Worm (Caenorhabditis elegans) whole organism, young adult: ENCODE measurements around the gene ugt-52.
A peak's percentile ranks its signal among the peaks of the same experiment; 100 is the strongest.

Experiments used
- B0019.2 ChIP-seq: fragments of 200-800 bp; sonication (Bioruptor generic); conservative IDR thresholded peaks from 2 replicates; pipeline ENCODE4 v1.3.6; 2022; ENCODE audit warnings: missing genetic modification reagents, missing genetic modification characterization, missing compliant biosample characterization
- C17E4.6 ChIP-seq: fragments of 200-800 bp; sonication (Bioruptor generic); IDR thresholded peaks from 2 replicates; pipeline ENCODE4 v1.3.6; 2022; ENCODE audit warnings: missing genetic modification reagents, missing genetic modification characterization, missing compliant biosample characterization
- D2030.7 ChIP-seq: fragments of 200-800 bp; sonication (Bioruptor generic); IDR thresholded peaks from 2 replicates; pipeline ENCODE4 v1.3.6; 2022; ENCODE audit warnings: missing genetic modification reagents, missing genetic modification characterization, missing compliant biosample characterization
- F10E7.11 ChIP-seq: sonication (generic microtip); optimal IDR thresholded peaks from 2 replicates; lab custom pipeline; 2017; ENCODE audit warnings: mild to moderate bottlenecking, missing genetic modification characterization, moderate library complexity, missing compliant biosample characterization
- F33H1.4 ChIP-seq: fragments of 200-800 bp; sonication (Bioruptor generic); IDR thresholded peaks from 2 replicates; pipeline ENCODE4 v1.3.6; 2022; ENCODE audit warnings: missing genetic modification reagents, missing genetic modification characterization, missing compliant biosample characterization
- F37B4.10 ChIP-seq: fragments of 200-800 bp; sonication (Bioruptor generic); IDR thresholded peaks from 2 replicates; pipeline ENCODE4 v1.3.6; 2022; ENCODE audit warnings: missing genetic modification characterization, missing compliant biosample characterization
- F49E8.2 ChIP-seq: sonication (generic microtip); optimal IDR thresholded peaks from 3 replicates; lab custom pipeline; 2017; ENCODE audit warnings: missing genetic modification characterization, mild to moderate bottlenecking, missing compliant biosample characterization, antibody characterized with exemption, moderate library complexity; ENCODE audit not compliant: insufficient read depth
- F52B5.7 ChIP-seq: sonication (generic microtip); optimal IDR thresholded peaks from 2 replicates; lab custom pipeline; 2016; ENCODE audit warnings: mild to moderate bottlenecking, missing genetic modification characterization, missing compliant biosample characterization
- akir-1 ChIP-seq: fragments of 200-800 bp; sonication (Bioruptor generic); optimal IDR thresholded peaks from 2 replicates; lab custom pipeline; 2018; ENCODE audit warnings: mild to moderate bottlenecking, missing genetic modification characterization, moderate library complexity, missing compliant biosample characterization
- atf-7 ChIP-seq: sonication (generic microtip); optimal IDR thresholded peaks from 2 replicates; lab custom pipeline; 2017; ENCODE audit warnings: mild to moderate bottlenecking, missing genetic modification characterization, missing compliant biosample characterization
- cebp-1 ChIP-seq, 2 experiments: fragments of 200-800 bp in 1 of 2; sonication (Bioruptor generic) in 1 of 2; sonication (generic microtip) in 1 of 2; IDR thresholded peaks in 1 of 2; optimal IDR thresholded peaks in 1 of 2; 2 replicates each; pipeline versions ENCODE4 v1.3.6 to Lab custom; 2017 to 2022; ENCODE audit warnings: missing compliant biosample characterization in 2 of 2, missing genetic modification characterization in 2 of 2, mild to moderate bottlenecking in 1 of 2, missing genetic modification reagents in 1 of 2, moderate library complexity in 1 of 2
- cebp-2 ChIP-seq: fragments of 200-800 bp; sonication (Bioruptor generic); IDR thresholded peaks from 2 replicates; pipeline ENCODE4 v1.3.6; 2022; ENCODE audit warnings: missing genetic modification characterization, missing compliant biosample characterization
- ceh-27 ChIP-seq: fragments of 200-800 bp; sonication (Bioruptor generic); optimal IDR thresholded peaks from 2 replicates; lab custom pipeline; 2018; ENCODE audit warnings: mild to moderate bottlenecking, missing genetic modification characterization, moderate library complexity, missing compliant biosample characterization
- dox-1 ChIP-seq: fragments of 200-800 bp; sonication (Bioruptor generic); IDR thresholded peaks from 2 replicates; pipeline ENCODE4 v1.3.6; 2022; ENCODE audit warnings: missing genetic modification reagents, missing genetic modification characterization, missing compliant biosample characterization
- efl-1 ChIP-seq: fragments of 150-350 bp; optimal IDR thresholded peaks from 2 replicates; lab custom pipeline; 2014; ENCODE audit warnings: missing biosample characterization, missing genetic modification reagents, missing genetic modification characterization
- egl-44 ChIP-seq: fragments of 200-800 bp; sonication (Bioruptor generic); IDR thresholded peaks from 2 replicates; pipeline ENCODE4 v1.3.6; 2022; ENCODE audit warnings: missing genetic modification reagents, missing genetic modification characterization, missing compliant biosample characterization
- him-1 ChIP-seq: sonication (generic microtip); optimal IDR thresholded peaks from 2 replicates; lab custom pipeline; 2016; ENCODE audit warnings: missing genotype, missing genetic modification reagents, missing genetic modification characterization, missing compliant biosample characterization
- hmg-20 ChIP-seq: fragments of 200-800 bp; sonication (Bioruptor generic); IDR thresholded peaks from 2 replicates; pipeline ENCODE4 v1.3.6; 2022; ENCODE audit warnings: missing genetic modification reagents, missing genetic modification characterization, missing compliant biosample characterization
- lag-1 ChIP-seq: fragments of 200-800 bp; sonication (Bioruptor generic); IDR thresholded peaks from 2 replicates; pipeline ENCODE4 v1.3.6; 2022; ENCODE audit warnings: missing genetic modification reagents, missing genetic modification characterization, missing compliant biosample characterization
- let-526 ChIP-seq: fragments of 200-800 bp; sonication (Bioruptor generic); IDR thresholded peaks from 2 replicates; pipeline ENCODE4 v1.3.6; 2022; ENCODE audit warnings: missing genetic modification reagents, missing genetic modification characterization, missing compliant biosample characterization
- lin-54 ChIP-seq: fragments of 200-800 bp; sonication (Bioruptor generic); optimal IDR thresholded peaks from 2 replicates; lab custom pipeline; 2018; ENCODE audit warnings: mild to moderate bottlenecking, missing genetic modification characterization, missing compliant biosample characterization
- lir-1 ChIP-seq: fragments of 200-800 bp; sonication (Bioruptor generic); conservative IDR thresholded peaks from 2 replicates; pipeline ENCODE4 v1.3.6; 2022; ENCODE audit warnings: missing genetic modification reagents, missing genetic modification characterization, missing compliant biosample characterization
- lsl-1 ChIP-seq: fragments of 200-800 bp; sonication (Bioruptor generic); optimal IDR thresholded peaks from 2 replicates; lab custom pipeline; 2018; ENCODE audit warnings: mild to moderate bottlenecking, missing genetic modification characterization, moderate library complexity, missing compliant biosample characterization
- madf-10 ChIP-seq: sonication (generic microtip); optimal IDR thresholded peaks from 2 replicates; lab custom pipeline; 2016; ENCODE audit warnings: mild to moderate bottlenecking, missing genetic modification characterization, missing compliant biosample characterization
- madf-6 ChIP-seq: fragments of 200-800 bp; sonication (Bioruptor generic); IDR thresholded peaks from 2 replicates; pipeline ENCODE4 v1.3.6; 2022; ENCODE audit warnings: missing genetic modification reagents, missing genetic modification characterization, missing compliant biosample characterization
- madf-8 ChIP-seq: fragments of 200-800 bp; sonication (Bioruptor generic); conservative IDR thresholded peaks from 2 replicates; pipeline ENCODE4 v1.3.6; 2022; ENCODE audit warnings: missing genetic modification reagents, missing genetic modification characterization, missing compliant biosample characterization
- mel-28 ChIP-seq: sonication (generic microtip); optimal IDR thresholded peaks from 2 replicates; lab custom pipeline; 2016; ENCODE audit warnings: borderline replicate concordance, mild to moderate bottlenecking, missing genetic modification characterization, missing compliant biosample characterization
- nfya-2 ChIP-seq: fragments of 200-800 bp; sonication (Bioruptor generic); IDR thresholded peaks from 2 replicates; pipeline ENCODE4 v1.3.6; 2022; ENCODE audit warnings: missing genetic modification reagents, missing genetic modification characterization, missing compliant biosample characterization
- snpc-4 ChIP-seq, 5 experiments: fragments of 150-350 bp in 1 of 5; sonication (generic microtip) in 4 of 5; optimal IDR thresholded peaks; 2 replicates each; lab custom pipeline; 2014 to 2018; ENCODE audit warnings: missing genetic modification characterization in 5 of 5, missing biosample characterization in 3 of 5, antibody characterized with exemption in 2 of 5, mild to moderate bottlenecking in 2 of 5, missing compliant biosample characterization in 2 of 5, missing genotype in 2 of 5, moderate library complexity in 2 of 5, missing genetic modification reagents in 1 of 5
- tlf-1 ChIP-seq: fragments of 200-800 bp; sonication (Bioruptor generic); optimal IDR thresholded peaks from 2 replicates; lab custom pipeline; 2018; ENCODE audit warnings: mild to moderate bottlenecking, missing genetic modification characterization, missing compliant biosample characterization
- xnd-1 ChIP-seq: sonication (generic microtip); optimal IDR thresholded peaks from 2 replicates; lab custom pipeline; 2016; ENCODE audit warnings: missing genotype, missing genetic modification reagents, missing genetic modification characterization, missing compliant biosample characterization
- zim-3 ChIP-seq: sonication (generic microtip); optimal IDR thresholded peaks from 2 replicates; lab custom pipeline; 2017; ENCODE audit warnings: mild to moderate bottlenecking, missing genetic modification characterization, moderate library complexity, missing compliant biosample characterization
- ztf-18 ChIP-seq: sonication (generic microtip); optimal IDR thresholded peaks from 2 replicates; lab custom pipeline; 2016; ENCODE audit warnings: missing genotype, mild to moderate bottlenecking, missing genetic modification characterization, missing compliant biosample characterization
- ztf-22 ChIP-seq: fragments of 200-800 bp; sonication (Bioruptor generic); optimal IDR thresholded peaks from 2 replicates; lab custom pipeline; 2018; ENCODE audit warnings: mild to moderate bottlenecking, missing genetic modification characterization, moderate library complexity, missing compliant biosample characterization

Gene ugt-52

DNA sequence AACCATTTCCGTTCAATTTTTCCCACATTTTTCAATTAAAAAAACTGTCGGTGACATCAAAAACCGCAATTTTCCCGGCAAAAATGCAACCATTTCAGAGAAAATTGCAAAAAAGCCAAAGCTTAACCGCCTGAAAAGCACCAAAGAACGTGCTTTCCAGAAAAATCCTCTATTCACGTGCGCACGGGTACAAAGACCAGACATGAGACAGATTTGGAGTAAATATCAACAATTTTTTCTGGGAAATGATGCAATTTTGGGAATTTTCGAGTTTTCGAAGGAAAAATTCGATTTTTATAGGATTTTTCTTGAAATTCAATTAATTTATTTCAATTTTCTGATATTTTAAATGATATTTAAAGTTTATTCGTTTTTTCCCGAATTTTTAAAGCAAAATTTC is 50.5 kb downstream of the ugt-52 start:
- TF ChIP-seq atf-7 (tag; lab: Kevin White, UChicago), result no peak

ce11 chrIV:829691-830090 is 51.1 kb downstream of the ugt-52 start:
- TF ChIP-seq atf-7 (tag; lab: Kevin White, UChicago) (no peak), ztf-22 (no peak), lin-54 (GFP tag; lab: Kevin White, UChicago) (peak; percentile 56), lsl-1 (GFP tag; lab: Kevin White, UChicago) (peak; percentile 83), cebp-2 (GFP tag; lab: Robert Waterston, UW) (no peak), madf-8 (peak; percentile 49), F49E8.2 (tag; lab: Kevin White, UChicago) (no peak), zim-3 (tag; lab: Kevin White, UChicago) (no peak), F33H1.4 (GFP tag; lab: Robert Waterston, UW) (peak; percentile 82), hmg-20 (no peak), snpc-4 (GFP tag; optimal IDR thresholded peaks at IDR 0.05; lab: Kevin White, UChicago) (no peak), snpc-4 (tag; optimal IDR thresholded peaks at IDR 0.05; lab: Kevin White, UChicago) (no peak), ceh-27 (GFP tag; lab: Kevin White, UChicago) (no peak), mel-28 (tag; lab: Kevin White, UChicago) (no peak), madf-6 (peak; percentile 72), xnd-1 (peak; percentile 77), egl-44 (GFP tag; lab: Robert Waterston, UW) (no peak), D2030.7 (GFP tag; lab: Robert Waterston, UW) (0 out of 2 replicates have a peak, but pooled peaks have one; percentile 40), F37B4.10 (no peak), efl-1 (GFP tag; lab: Kevin White, UChicago) (no peak)

DNA sequence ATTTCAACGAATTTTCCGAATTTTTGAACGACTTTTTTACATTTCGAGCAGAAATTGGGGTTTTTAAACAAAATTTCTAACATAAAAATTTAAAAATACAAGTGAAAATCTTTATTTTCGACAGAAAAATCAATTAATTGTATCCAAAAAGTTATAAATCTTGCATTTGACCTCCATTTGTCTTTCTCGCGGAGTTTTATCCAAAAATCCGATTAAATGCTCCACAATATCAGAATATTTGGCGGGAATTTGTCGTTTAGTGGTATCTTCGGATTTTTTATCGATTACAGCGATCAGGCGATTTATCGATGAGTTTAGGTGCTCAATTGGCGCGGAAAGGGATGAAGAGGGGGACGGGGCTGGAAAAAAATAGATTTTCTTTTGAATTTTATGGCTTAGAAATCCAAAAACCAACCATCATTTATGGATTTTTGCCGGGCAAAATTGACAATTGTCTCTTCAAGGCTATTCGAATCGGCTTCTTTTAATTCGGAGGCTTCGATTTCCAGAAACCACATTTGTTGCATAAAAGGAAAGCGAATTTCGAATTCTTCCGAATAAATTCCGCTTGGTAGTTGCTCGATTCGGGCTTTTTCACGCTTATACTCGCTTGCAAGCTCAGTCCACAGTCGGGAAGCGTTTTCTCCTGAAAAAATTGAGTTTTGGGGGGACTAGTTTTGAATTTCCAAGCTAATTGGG is 51.8 kb downstream of the ugt-52 start:
- TF ChIP-seq dox-1 (GFP tag; lab: Robert Waterston, UW) (no peak), F52B5.7 (tag; lab: Kevin White, UChicago) (no peak), nfya-2 (no peak), hmg-20 (no peak), C17E4.6 (GFP tag; lab: Robert Waterston, UW) (no peak), efl-1 (GFP tag; lab: Kevin White, UChicago) (peak; percentile 57), madf-6 (peak; percentile 58)

DNA sequence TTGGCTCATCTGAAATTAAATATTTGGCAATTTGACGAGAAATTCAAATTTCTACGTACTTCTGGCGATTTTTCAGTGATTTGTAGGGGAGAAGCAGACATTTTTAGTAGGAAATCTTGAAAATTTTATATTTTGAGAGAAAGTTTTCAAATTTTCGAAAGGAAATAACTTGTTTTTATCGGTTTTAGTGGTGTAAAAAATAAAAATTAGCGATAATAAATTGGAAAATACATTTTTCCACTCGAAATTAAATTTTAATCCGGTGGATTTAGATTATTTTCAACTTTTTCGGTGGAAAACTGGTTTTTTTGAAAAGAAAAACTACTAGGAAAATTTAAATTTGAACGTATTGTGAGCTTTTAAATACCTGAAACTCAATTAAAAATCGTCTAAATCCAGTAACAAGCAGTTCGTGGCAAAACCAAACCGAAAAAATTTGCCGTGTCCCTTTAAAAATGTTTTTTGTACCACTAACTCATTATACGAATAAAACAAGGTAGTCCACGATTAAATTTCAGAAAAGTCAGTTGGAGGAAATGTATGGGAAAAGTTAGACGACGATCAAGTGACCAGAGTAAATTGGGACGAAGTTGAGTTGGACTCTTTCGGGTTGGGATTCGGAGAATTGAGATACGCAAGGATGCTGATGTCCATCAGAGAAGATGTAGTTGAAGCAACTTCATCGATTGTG is 53.4 kb downstream of the ugt-52 start, which contains the start of the genes madf-1 and Y55F3BR.10:
Gene madf-1 (minus strand): TSS at position 101 of the 691 bp plus-strand sequence.
Gene Y55F3BR.10 (plus strand): TSS at position 641 of the 691 bp plus-strand sequence.
- TF ChIP-seq lir-1 (GFP tag; lab: Robert Waterston, UW), result no peak
- TF ChIP-seq madf-10, result no peak
- TF ChIP-seq him-1 (tag; lab: Kevin White, UChicago), result no peak
- TF ChIP-seq let-526 (GFP tag; lab: Robert Waterston, UW), result no peak
- no peak for TF ChIP-seq akir-1 (GFP tag; lab: Kevin White, UChicago)
- TF ChIP-seq, all 124 proteins: peak for 0

DNA sequence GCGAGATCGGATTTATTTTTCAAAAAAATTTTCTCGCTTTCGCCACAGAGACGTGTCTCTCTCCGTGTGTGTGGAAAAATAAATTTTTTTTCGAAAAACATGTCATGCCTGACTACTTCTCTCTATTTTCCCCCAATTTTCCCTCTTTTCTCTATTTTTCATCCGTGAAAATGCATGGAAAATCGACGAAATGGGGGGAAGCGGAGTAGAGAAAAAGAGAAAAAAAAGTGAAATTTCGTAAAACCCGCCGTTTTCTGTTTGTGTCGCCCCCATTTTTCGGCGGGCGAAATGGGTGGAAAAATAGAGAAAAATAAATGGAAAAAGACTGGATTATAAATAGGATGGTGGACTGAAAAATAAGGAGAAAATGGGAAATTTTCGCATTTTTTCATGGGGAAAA is 54.9 kb downstream of the ugt-52 start:
- no peak for TF ChIP-seq tlf-1 (GFP tag; lab: Kevin White, UChicago)
- 0 out of 2 replicates have a peak, but pooled peaks have one; percentile 11 for TF ChIP-seq cebp-1 (GFP tag; IDR thresholded peaks at IDR 0.05; lab: Robert Waterston, UW)
- TF ChIP-seq cebp-1 (tag; optimal IDR thresholded peaks at IDR 0.05; lab: Kevin White, UChicago), result peak; percentile 29
- TF ChIP-seq F10E7.11 (tag; lab: Kevin White, UChicago), result no peak
- TF ChIP-seq efl-1 (GFP tag; lab: Kevin White, UChicago), result peak; percentile 5
- TF ChIP-seq lag-1 (GFP tag; lab: Robert Waterston, UW), result no peak
- no peak for TF ChIP-seq ztf-18 (tag; lab: Kevin White, UChicago)
- TF ChIP-seq B0019.2 (GFP tag; lab: Robert Waterston, UW), result no peak
